Worm (Caenorhabditis elegans) whole organism, L3 larva: ENCODE data around the gene Y38C1AA.6.
A peak's percentile ranks its signal among the peaks of the same experiment; 100 is the strongest.

Experiments used
- elt-1 ChIP-seq: fragments of 150-350 bp; optimal IDR thresholded peaks from 2 replicates; lab custom pipeline; 2014; ENCODE audit warnings: missing biosample characterization, missing genetic modification characterization
- fos-1 ChIP-seq: fragments of 150-350 bp; optimal IDR thresholded peaks from 2 replicates; lab custom pipeline; 2014; ENCODE audit warnings: missing biosample characterization, missing genetic modification characterization
- pha-4 ChIP-seq: fragments of 150-350 bp; optimal IDR thresholded peaks from 2 replicates; lab custom pipeline; 2014; ENCODE audit warnings: missing biosample characterization, missing genetic modification reagents, missing genetic modification characterization
- skn-1 ChIP-seq: fragments of 150-350 bp; optimal IDR thresholded peaks from 2 replicates; lab custom pipeline; 2014; ENCODE audit warnings: missing biosample characterization, missing genetic modification characterization
- snpc-4 ChIP-seq: fragments of 150-350 bp; optimal IDR thresholded peaks from 2 replicates; lab custom pipeline; 2014; ENCODE audit warnings: missing biosample characterization, missing genetic modification characterization
- unc-39 ChIP-seq: sonication (generic microtip); optimal IDR thresholded peaks from 4 replicates; lab custom pipeline; 2017; ENCODE audit warnings: missing biosample characterization, missing genetic modification characterization
- unc-62 ChIP-seq: fragments of 150-350 bp; sonication (generic microtip); optimal IDR thresholded peaks from 4 replicates; lab custom pipeline; 2014; ENCODE audit warnings: missing biosample characterization, missing genetic modification reagents, missing genetic modification characterization

DNA sequence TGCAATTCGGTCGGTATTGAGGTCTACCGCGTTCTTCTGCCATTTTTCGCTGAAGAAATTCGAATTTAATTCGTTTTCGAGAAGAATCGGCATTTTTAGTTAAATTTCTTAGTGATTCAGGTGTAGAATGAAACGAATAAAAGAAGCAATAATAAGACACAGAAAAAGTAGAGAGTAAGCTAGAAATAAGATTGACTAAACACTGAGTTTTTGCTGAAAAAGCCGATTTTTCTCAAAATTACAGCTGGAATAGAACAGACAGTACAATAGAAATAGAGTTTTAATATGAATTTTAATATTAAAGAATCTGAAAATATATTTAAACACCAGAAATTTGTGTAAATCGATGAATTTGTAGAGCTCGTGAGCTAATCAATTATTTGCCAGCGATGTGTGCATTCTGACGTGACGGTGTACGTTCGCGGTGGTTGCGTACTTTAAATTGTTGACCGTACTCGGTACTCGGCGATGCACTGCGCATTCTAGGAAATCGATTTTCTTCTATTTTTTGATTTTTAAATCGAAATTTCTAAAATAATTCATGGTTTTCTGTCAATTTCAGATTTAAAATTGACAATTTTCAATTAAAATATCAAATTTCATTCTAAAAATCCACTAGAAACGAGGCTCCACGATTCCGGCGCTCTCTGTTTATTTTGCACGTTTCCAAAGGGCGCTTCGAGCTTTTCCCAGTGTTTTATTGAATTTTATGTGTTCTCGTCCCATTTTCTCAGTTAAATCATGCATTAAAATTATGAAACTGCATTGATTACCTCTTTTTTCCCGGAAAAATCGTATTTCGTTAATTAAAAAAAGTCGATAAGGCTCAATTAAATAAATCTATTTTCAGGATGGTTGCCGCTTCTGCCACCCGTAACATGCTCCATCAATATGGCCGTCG lies 36.5 kb upstream of the Y38C1AA.6 start, which contains the start of the genes grld-1 and cox-6C:
- TF ChIP-seq elt-1 (tag; lab: Kevin White, UChicago): no peak
- TF ChIP-seq unc-62: no peak
- TF ChIP-seq fos-1 (tag; lab: Kevin White, UChicago): no peak
- peak; percentile 60 for TF ChIP-seq pha-4 (tag; lab: Kevin White, UChicago)
- no peak for TF ChIP-seq unc-39
- TF ChIP-seq skn-1 (tag; lab: Kevin White, UChicago): no peak
- TF ChIP-seq snpc-4 (tag; lab: Kevin White, UChicago): peak; percentile 64
